Worm (Caenorhabditis elegans) whole organism, L3 larva: Measurements from ENCODE around the gene syd-2.
A peak's percentile ranks its signal among the peaks of the same experiment; 100 is the strongest.

Experiments used
- R02D3.7 ChIP-seq: fragments of 150-350 bp; optimal IDR thresholded peaks from 2 replicates; lab custom pipeline; 2014; ENCODE audit warnings: missing biosample characterization, missing genetic modification characterization
- ama-1 ChIP-seq: fragments of 150-350 bp; optimal IDR thresholded peaks from 2 replicates; lab custom pipeline; 2018
- ceh-16 ChIP-seq: sonication (generic microtip); optimal IDR thresholded peaks from 2 replicates; lab custom pipeline; 2017; ENCODE audit warnings: missing biosample characterization, missing genetic modification characterization
- ceh-82 ChIP-seq: fragments of 150-350 bp; optimal IDR thresholded peaks from 2 replicates; lab custom pipeline; 2014; ENCODE audit warnings: missing biosample characterization, missing genetic modification characterization
- daf-12 ChIP-seq: fragments of 150-350 bp; optimal IDR thresholded peaks from 2 replicates; lab custom pipeline; 2014; ENCODE audit warnings: missing biosample characterization, missing genetic modification reagents, missing genetic modification characterization
- egl-5 ChIP-seq: fragments of 150-350 bp; optimal IDR thresholded peaks from 2 replicates; lab custom pipeline; 2017; ENCODE audit warnings: missing biosample characterization, missing genetic modification reagents, missing genetic modification characterization, inconsistent platforms
- elt-1 ChIP-seq: fragments of 150-350 bp; optimal IDR thresholded peaks from 2 replicates; lab custom pipeline; 2014; ENCODE audit warnings: missing biosample characterization, missing genetic modification characterization
- elt-2 ChIP-seq: sonication (generic microtip); optimal IDR thresholded peaks from 2 replicates; lab custom pipeline; 2016; ENCODE audit warnings: missing genetic modification reagents, mild to moderate bottlenecking, missing genetic modification characterization, missing compliant biosample characterization
- elt-3 ChIP-seq, 3 experiments: fragments of 150-350 bp in 1 of 3; sonication (generic microtip) in 2 of 3; optimal IDR thresholded peaks; 2 replicates in 2 of 3; 4 replicates in 1 of 3; lab custom pipeline; 2014 to 2017; ENCODE audit warnings: missing biosample characterization in 3 of 3, missing genetic modification characterization in 3 of 3
- eor-1 ChIP-seq, 2 experiments: fragments of 150-350 bp; optimal IDR thresholded peaks; 2 replicates each; lab custom pipeline; 2014 to 2018; ENCODE audit warnings: missing biosample characterization in 2 of 2, missing genetic modification characterization in 2 of 2
- fkh-10 ChIP-seq: sonication (generic microtip); optimal IDR thresholded peaks from 2 replicates; lab custom pipeline; 2017; ENCODE audit warnings: missing biosample characterization, missing genetic modification reagents, missing genetic modification characterization
- fos-1 ChIP-seq: fragments of 150-350 bp; optimal IDR thresholded peaks from 2 replicates; lab custom pipeline; 2014; ENCODE audit warnings: missing biosample characterization, missing genetic modification characterization
- hmg-11 ChIP-seq: sonication (generic microtip); optimal IDR thresholded peaks from 2 replicates; lab custom pipeline; 2016; ENCODE audit warnings: missing genetic modification characterization, missing compliant biosample characterization
- jun-1 ChIP-seq: fragments of 150-350 bp; optimal IDR thresholded peaks from 2 replicates; lab custom pipeline; 2014; ENCODE audit warnings: missing biosample characterization, missing genetic modification reagents, missing genetic modification characterization
- lin-15B ChIP-seq: fragments of 150-350 bp; optimal IDR thresholded peaks from 2 replicates; lab custom pipeline; 2014; ENCODE audit warnings: missing biosample characterization, missing genetic modification characterization
- lin-39 ChIP-seq: fragments of 150-350 bp; optimal IDR thresholded peaks from 2 replicates; lab custom pipeline; 2018; ENCODE audit warnings: missing biosample characterization, missing genetic modification reagents, missing genetic modification characterization
- lsy-12 ChIP-seq: sonication (generic microtip); optimal IDR thresholded peaks from 2 replicates; lab custom pipeline; 2016; ENCODE audit warnings: mild to moderate bottlenecking, missing genetic modification characterization, missing compliant biosample characterization
- mdl-1 ChIP-seq: fragments of 150-350 bp; optimal IDR thresholded peaks from 2 replicates; lab custom pipeline; 2014; ENCODE audit warnings: missing biosample characterization, missing genetic modification characterization
- mml-1 ChIP-seq: fragments of 150-350 bp; sonication (generic microtip); optimal IDR thresholded peaks from 3 replicates; lab custom pipeline; 2014; ENCODE audit warnings: missing biosample characterization, missing genetic modification characterization
- nfya-1 ChIP-seq: sonication (generic microtip); optimal IDR thresholded peaks from 2 replicates; lab custom pipeline; 2017; ENCODE audit warnings: missing genetic modification characterization, mild to moderate bottlenecking, missing compliant biosample characterization, antibody characterized with exemption, moderate library complexity; ENCODE audit not compliant: insufficient read depth
- nhr-12 ChIP-seq: fragments of 150-350 bp; optimal IDR thresholded peaks from 2 replicates; lab custom pipeline; 2014; ENCODE audit warnings: missing biosample characterization, missing genetic modification characterization
- nhr-237 ChIP-seq: fragments of 150-350 bp; optimal IDR thresholded peaks from 2 replicates; lab custom pipeline; 2014; ENCODE audit warnings: missing biosample characterization, missing genetic modification characterization
- nhr-28 ChIP-seq: fragments of 150-350 bp; optimal IDR thresholded peaks from 2 replicates; lab custom pipeline; 2014; ENCODE audit warnings: missing biosample characterization, missing genetic modification characterization
- nhr-43 ChIP-seq: sonication (generic microtip); optimal IDR thresholded peaks from 2 replicates; lab custom pipeline; 2016; ENCODE audit warnings: mild to moderate bottlenecking, missing genetic modification characterization, missing compliant biosample characterization; ENCODE audit not compliant: poor library complexity, severe bottlenecking
- nhr-67 ChIP-seq: fragments of 150-350 bp; optimal IDR thresholded peaks from 2 replicates; lab custom pipeline; 2014; ENCODE audit warnings: missing biosample characterization, missing genetic modification characterization
- nhr-76 ChIP-seq: fragments of 150-350 bp; sonication (generic microtip); optimal IDR thresholded peaks from 5 replicates; lab custom pipeline; 2014; ENCODE audit warnings: missing biosample characterization, missing genetic modification characterization
- pha-4 ChIP-seq: fragments of 150-350 bp; optimal IDR thresholded peaks from 2 replicates; lab custom pipeline; 2014; ENCODE audit warnings: missing biosample characterization, missing genetic modification reagents, missing genetic modification characterization
- sea-2 ChIP-seq: fragments of 150-350 bp; sonication (generic microtip); optimal IDR thresholded peaks from 4 replicates; lab custom pipeline; 2014; ENCODE audit warnings: missing biosample characterization, missing genetic modification reagents, missing genetic modification characterization
- skn-1 ChIP-seq: fragments of 150-350 bp; optimal IDR thresholded peaks from 2 replicates; lab custom pipeline; 2014; ENCODE audit warnings: missing biosample characterization, missing genetic modification characterization
- snpc-4 ChIP-seq: fragments of 150-350 bp; optimal IDR thresholded peaks from 2 replicates; lab custom pipeline; 2014; ENCODE audit warnings: missing biosample characterization, missing genetic modification characterization
- unc-39 ChIP-seq: sonication (generic microtip); optimal IDR thresholded peaks from 4 replicates; lab custom pipeline; 2017; ENCODE audit warnings: missing biosample characterization, missing genetic modification characterization
- unc-62 ChIP-seq: fragments of 150-350 bp; sonication (generic microtip); optimal IDR thresholded peaks from 4 replicates; lab custom pipeline; 2014; ENCODE audit warnings: missing biosample characterization, missing genetic modification reagents, missing genetic modification characterization
- ztf-4 ChIP-seq: fragments of 150-350 bp; optimal IDR thresholded peaks from 2 replicates; lab custom pipeline; 2014; ENCODE audit warnings: missing biosample characterization, missing genetic modification characterization

The syd-2 gene

ce11 chrX:10521313-10521712, 33.7 kb downstream of the syd-2 start, which contains the start of gene F14F3.4:
Gene F14F3.4, minus strand, starts transcription at chrX:10521413.
- TF ChIP-seq nhr-76 (tag; lab: Kevin White, UChicago) (no peak), ztf-4 (tag; lab: Kevin White, UChicago) (no peak), fkh-10 (GFP tag; lab: Kevin White, UChicago) (no peak), hmg-11 (tag; lab: Kevin White, UChicago) (no peak), elt-1 (tag; lab: Kevin White, UChicago) (no peak), lin-39 (tag; lab: Kevin White, UChicago) (no peak), mml-1 (tag; lab: Kevin White, UChicago) (no peak), lsy-12 (no peak), nhr-43 (tag; lab: Kevin White, UChicago) (no peak)
- TF ChIP-seq, all 47 proteins: peak for 0

- TF ChIP-seq nfya-1 (tag; lab: Kevin White, UChicago) (no peak), nhr-67 (tag; lab: Kevin White, UChicago) (no peak), egl-5 (tag; lab: Kevin White, UChicago) (no peak), daf-12 (tag; lab: Kevin White, UChicago) (no peak), elt-2 (no peak), lin-15B (no peak), nhr-76 (tag; lab: Kevin White, UChicago) (no peak)
- TF ChIP-seq, all 47 proteins: peak for 0
Observed at ce11 chrX:10520185-10520584, 34.9 kb downstream of the syd-2 start.

- TF ChIP-seq lin-15B (no peak), sea-2 (no peak)
Observed at ce11 chrX:10516549-10516948, 38.5 kb downstream of the syd-2 start.

- TF ChIP-seq snpc-4 = no peak
- peak; percentile 82 for TF ChIP-seq nfya-1 (tag; lab: Kevin White, UChicago)
Observed at ce11 chrX:10514834-10515233, 40.2 kb downstream of the syd-2 start.

- TF ChIP-seq ceh-82 (tag; lab: Kevin White, UChicago) (no peak), lin-15B (no peak), unc-39 (no peak), hmg-11 (tag; lab: Kevin White, UChicago) (no peak), nhr-12 (tag; lab: Kevin White, UChicago) (no peak), ceh-16 (tag; lab: Kevin White, UChicago) (no peak), sea-2 (no peak), lsy-12 (no peak), pha-4 (tag; lab: Kevin White, UChicago) (no peak), skn-1 (tag; lab: Kevin White, UChicago) (no peak), ama-1 (lab: Kevin White, UChicago) (no peak)
Observed at ce11 chrX:10514056-10514455, 41.0 kb downstream of the syd-2 start.

ce11 chrX:10507971-10508370, 47.1 kb downstream of the syd-2 start:
- no peak for TF ChIP-seq nhr-237 (tag; lab: Kevin White, UChicago)
- no peak for TF ChIP-seq elt-1 (tag; lab: Kevin White, UChicago)
- no peak for TF ChIP-seq nhr-28 (tag; lab: Kevin White, UChicago)
- no peak for TF ChIP-seq skn-1 (tag; lab: Kevin White, UChicago)
- TF ChIP-seq nhr-67 (tag; lab: Kevin White, UChicago) = no peak
- TF ChIP-seq unc-39 = no peak
- TF ChIP-seq sea-2 = no peak
- no peak for TF ChIP-seq nfya-1 (tag; lab: Kevin White, UChicago)
- no peak for TF ChIP-seq elt-3 (tag; optimal IDR thresholded peaks at IDR 0.05; lab: Kevin White, UChicago)
- TF ChIP-seq eor-1 (tag; optimal IDR thresholded peaks at IDR 0.05; lab: Kevin White, UChicago) = no peak
- no peak for TF ChIP-seq fkh-10 (GFP tag; lab: Kevin White, UChicago)
- no peak for TF ChIP-seq ceh-16 (tag; lab: Kevin White, UChicago)
- TF ChIP-seq mml-1 (tag; lab: Kevin White, UChicago) = no peak
- TF ChIP-seq unc-62 = no peak
- no peak for TF ChIP-seq nhr-43 (tag; lab: Kevin White, UChicago)
- no peak for TF ChIP-seq R02D3.7 (tag; lab: Kevin White, UChicago)
- TF ChIP-seq fos-1 (tag; lab: Kevin White, UChicago) = no peak
- TF ChIP-seq jun-1 (tag; lab: Kevin White, UChicago) = no peak
- TF ChIP-seq snpc-4 = no peak
- TF ChIP-seq mdl-1 (tag; lab: Kevin White, UChicago) = no peak
- TF ChIP-seq, all 47 proteins: peak for 0
